Worm (Caenorhabditis elegans): ENCODE data around the gene Y24D9B.1.

DNA sequence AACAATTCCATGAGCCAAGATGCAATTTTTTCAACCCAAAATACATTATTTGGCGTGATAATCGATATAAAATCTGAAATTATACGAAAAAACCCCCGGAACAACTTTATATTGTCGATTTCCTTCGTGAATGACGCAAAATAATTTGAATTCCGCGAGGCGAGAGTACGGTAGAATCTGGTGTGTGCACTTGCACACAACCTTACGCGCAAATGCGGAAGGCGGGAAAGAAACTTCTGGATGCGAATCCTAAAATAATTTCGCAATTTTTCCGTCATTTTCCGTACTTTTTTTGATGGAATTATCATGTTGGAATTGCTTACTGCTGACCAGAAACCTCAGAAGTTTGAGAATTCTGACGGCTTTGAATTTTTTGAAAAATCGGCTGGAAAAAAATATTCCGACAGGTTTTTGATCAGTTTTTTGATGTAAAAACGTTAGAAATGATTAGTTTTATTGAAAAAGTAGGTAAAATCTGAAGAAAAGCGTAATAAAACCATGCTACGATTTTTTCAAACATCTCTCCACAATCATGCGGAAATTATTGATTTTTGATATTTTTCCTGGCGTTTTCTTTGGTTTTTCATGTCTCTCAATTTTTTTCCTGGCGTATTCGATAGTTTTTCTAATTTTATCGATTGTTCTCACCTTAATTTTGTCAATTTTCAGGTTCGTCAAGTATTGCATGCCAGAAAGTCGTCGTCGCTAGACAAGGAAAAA lies 9.8 kb upstream of the Y24D9B.1 start, which contains the start of gene set-9:
- no peak for TF ChIP-seq sptf-1 (tag; optimal IDR thresholded peaks at IDR 0.05)
- TF ChIP-seq ama-1 (optimal IDR thresholded peaks at IDR 0.05), result no peak
- TF ChIP-seq pag-3 (tag; optimal IDR thresholded peaks at IDR 0.05; ENCODE audit: borderline replicate concordance, insufficient read depth), result no peak
- no peak for TF ChIP-seq nhr-71 (tag; optimal IDR thresholded peaks at IDR 0.05)
- TF ChIP-seq sox-4 (tag; optimal IDR thresholded peaks at IDR 0.05), result no peak
- no peak for TF ChIP-seq ztf-11 (tag; optimal IDR thresholded peaks at IDR 0.05)
- TF ChIP-seq lin-39 (tag; optimal IDR thresholded peaks at IDR 0.05), result no peak
- TF ChIP-seq nhr-90 (tag; optimal IDR thresholded peaks at IDR 0.05; ENCODE audit: poor library complexity), result no peak
- TF ChIP-seq mdl-1 (tag; optimal IDR thresholded peaks at IDR 0.05), result no peak
- TF ChIP-seq pax-3 (tag; optimal IDR thresholded peaks at IDR 0.05), result no peak

Data from whole organism, L1 larva.